Worm (Caenorhabditis elegans): ENCODE data around the gene pal-1.

ce11 chrIII:4779855-4780254 lies 29.5 kb downstream of the pal-1 start, which contains the start of gene B0393.9:
- TF ChIP-seq nhr-11 (tag; optimal IDR thresholded peaks at IDR 0.05) (no peak), zag-1 (tag; optimal IDR thresholded peaks at IDR 0.05) (no peak), ceh-16 (tag; optimal IDR thresholded peaks at IDR 0.05) (no peak), skn-1 (tag; optimal IDR thresholded peaks at IDR 0.05) (no peak), nhr-76 (tag; optimal IDR thresholded peaks at IDR 0.05) (no peak), lin-39 (tag; optimal IDR thresholded peaks at IDR 0.05) (no peak), sea-2 (GFP tag; optimal IDR thresholded peaks at IDR 0.05) (no peak), daf-12 (tag; optimal IDR thresholded peaks at IDR 0.05) (no peak), ama-1 (optimal IDR thresholded peaks at IDR 0.05) (no peak), nhr-237 (tag; optimal IDR thresholded peaks at IDR 0.05) (no peak), elt-2 (tag; optimal IDR thresholded peaks at IDR 0.05) (peak; percentile 55), snpc-4 (tag; optimal IDR thresholded peaks at IDR 0.05) (no peak), lin-15B (tag; optimal IDR thresholded peaks at IDR 0.05) (no peak)
